Fruit fly (Drosophila melanogaster) whole organism, embryonic: ENCODE measurements around the gene CG4467.

Experiments used
- BEAF-32 ChIP-seq: fragments of 200-800 bp; sonication (Bioruptor generic); optimal IDR thresholded peaks from 3 replicates; lab custom pipeline; 2017; ENCODE audit warnings: missing biosample characterization, missing genetic modification characterization, mild to moderate bottlenecking, moderate library complexity, missing genetic modification reagents
- Bteb2 ChIP-seq: fragments of 200-800 bp; sonication (Bioruptor generic); optimal IDR thresholded peaks from 2 replicates; lab custom pipeline; 2016; ENCODE audit warnings: missing biosample characterization, missing genetic modification characterization
- CG11085 ChIP-seq: fragments of 200-800 bp; sonication (Bioruptor generic); IDR thresholded peaks from 2 replicates; pipeline ENCODE4 v1.3.6; 2022; ENCODE audit warnings: missing biosample characterization, missing genetic modification characterization
- CG12071 ChIP-seq: fragments of 200-800 bp; sonication (Bioruptor generic); optimal IDR thresholded peaks from 3 replicates; lab custom pipeline; 2018; ENCODE audit warnings: missing biosample characterization, mild to moderate bottlenecking, missing genetic modification characterization
- CG14710 ChIP-seq: fragments of 200-800 bp; sonication (Bioruptor generic); optimal IDR thresholded peaks from 3 replicates; lab custom pipeline; 2019; ENCODE audit warnings: missing biosample characterization, mild to moderate bottlenecking, missing genetic modification characterization, moderate library complexity
- CG14860 ChIP-seq: fragments of 200-800 bp; sonication (Bioruptor generic); IDR thresholded peaks from 3 replicates; pipeline ENCODE4 v1.3.6; 2022; ENCODE audit warnings: missing biosample characterization, missing genetic modification characterization; ENCODE audit not compliant: partially characterized antibody
- CG15696 ChIP-seq: fragments of 200-800 bp; sonication (Bioruptor generic); optimal IDR thresholded peaks from 2 replicates; lab custom pipeline; 2019; ENCODE audit warnings: missing biosample characterization, mild to moderate bottlenecking, missing genetic modification characterization, moderate library complexity
- CG17802 ChIP-seq: fragments of 200-800 bp; sonication (Bioruptor generic); optimal IDR thresholded peaks from 2 replicates; lab custom pipeline; 2018; ENCODE audit warnings: missing biosample characterization, mild to moderate bottlenecking, missing genetic modification characterization, moderate library complexity
- CG1832 ChIP-seq: fragments of 200-800 bp; sonication (Bioruptor generic); optimal IDR thresholded peaks from 2 replicates; lab custom pipeline; 2017; ENCODE audit warnings: missing biosample characterization, mild to moderate bottlenecking, missing genetic modification characterization, inconsistent platforms
- CG18476 ChIP-seq: fragments of 200-800 bp; sonication (Bioruptor generic); optimal IDR thresholded peaks from 2 replicates; lab custom pipeline; 2016; ENCODE audit warnings: missing biosample characterization, mild to moderate bottlenecking, missing genetic modification characterization
- CG18599 ChIP-seq: fragments of 200-800 bp; sonication (Bioruptor generic); optimal IDR thresholded peaks from 3 replicates; lab custom pipeline; 2017; ENCODE audit warnings: missing biosample characterization, missing genetic modification characterization, mild to moderate bottlenecking, moderate library complexity, missing genetic modification reagents
- CG30403 ChIP-seq: fragments of 200-800 bp; sonication (Bioruptor generic); optimal IDR thresholded peaks from 3 replicates; lab custom pipeline; 2016; ENCODE audit warnings: missing biosample characterization, missing genetic modification characterization
- CG3281 ChIP-seq: fragments of 200-800 bp; sonication (Bioruptor generic); optimal IDR thresholded peaks from 3 replicates; lab custom pipeline; 2017; ENCODE audit warnings: missing biosample characterization, mild to moderate bottlenecking, missing genetic modification characterization
- CG33557 ChIP-seq: fragments of 200-800 bp; sonication (Bioruptor generic); optimal IDR thresholded peaks from 2 replicates; lab custom pipeline; 2019; ENCODE audit warnings: missing biosample characterization, mild to moderate bottlenecking, missing genetic modification characterization, moderate library complexity
- CG34422 ChIP-seq: fragments of 200-800 bp; sonication (Bioruptor generic); IDR thresholded peaks from 3 replicates; pipeline ENCODE4 v1.3.6; 2022; ENCODE audit warnings: missing biosample characterization, missing genetic modification characterization
- CG42726 ChIP-seq: fragments of 200-800 bp; sonication (Bioruptor generic); IDR thresholded peaks from 2 replicates; pipeline ENCODE4 v1.3.6; 2022; ENCODE audit warnings: missing biosample characterization, missing genetic modification characterization; ENCODE audit not compliant: partially characterized antibody
- CG6175 ChIP-seq: fragments of 200-800 bp; sonication (Bioruptor generic); IDR thresholded peaks from 3 replicates; pipeline ENCODE4 v1.3.6; 2022; ENCODE audit warnings: missing biosample characterization, missing genetic modification characterization
- CG7987 ChIP-seq: fragments of 200-800 bp; sonication (Bioruptor generic); optimal IDR thresholded peaks from 2 replicates; lab custom pipeline; 2018; ENCODE audit warnings: missing biosample characterization, mild to moderate bottlenecking, missing genetic modification characterization, moderate library complexity
- CG8478 ChIP-seq: fragments of >200 bp; optimal IDR thresholded peaks from 2 replicates; lab custom pipeline; 2018
- CG8924 ChIP-seq: fragments of 200-800 bp; optimal IDR thresholded peaks from 3 replicates; lab custom pipeline; 2019; ENCODE audit warnings: missing biosample characterization, mild to moderate bottlenecking, missing genetic modification characterization, moderate library complexity
- CrebB ChIP-seq: fragments of 200-800 bp; sonication (Bioruptor generic); optimal IDR thresholded peaks from 3 replicates; lab custom pipeline; 2018; ENCODE audit warnings: missing biosample characterization, mild to moderate bottlenecking, missing genetic modification characterization
- Deaf1 ChIP-seq: fragments of 200-800 bp; optimal IDR thresholded peaks from 3 replicates; lab custom pipeline; 2019; ENCODE audit warnings: missing biosample characterization, mild to moderate bottlenecking, missing genetic modification characterization, moderate library complexity
- Drgx ChIP-seq: fragments of 200-800 bp; sonication (Bioruptor generic); IDR thresholded peaks from 2 replicates; pipeline ENCODE4 v1.3.6; 2022; ENCODE audit warnings: missing biosample characterization, missing genetic modification characterization
- HLH3B ChIP-seq: fragments of 200-800 bp; sonication (Bioruptor generic); IDR thresholded peaks from 2 replicates; pipeline ENCODE4 v1.3.6; 2022; ENCODE audit warnings: missing biosample characterization, missing genetic modification characterization
- Hey ChIP-seq: fragments of 200-800 bp; sonication (Bioruptor generic); optimal IDR thresholded peaks from 3 replicates; lab custom pipeline; 2018; ENCODE audit warnings: missing biosample characterization, mild to moderate bottlenecking, missing genetic modification characterization
- Nf-YB ChIP-seq: fragments of 200-800 bp; sonication (Bioruptor generic); optimal IDR thresholded peaks from 3 replicates; lab custom pipeline; 2019; ENCODE audit warnings: missing biosample characterization, mild to moderate bottlenecking, missing genetic modification characterization, moderate library complexity
- PHDP ChIP-seq: fragments of 200-800 bp; sonication (Bioruptor generic); optimal IDR thresholded peaks from 3 replicates; lab custom pipeline; 2018; ENCODE audit warnings: missing biosample characterization, mild to moderate bottlenecking, missing genetic modification characterization, moderate library complexity
- Poxn ChIP-seq: fragments of 200-800 bp; sonication (Bioruptor generic); IDR thresholded peaks from 2 replicates; pipeline ENCODE4 v1.3.6; 2022; ENCODE audit warnings: missing biosample characterization, missing genetic modification characterization
- Rfx ChIP-seq: fragments of 200-800 bp; sonication (Bioruptor generic); IDR thresholded peaks from 2 replicates; pipeline ENCODE4 v1.3.6; 2022; ENCODE audit warnings: missing biosample characterization, missing genetic modification characterization
- Vsx1 ChIP-seq: fragments of 200-800 bp; sonication (Bioruptor generic); optimal IDR thresholded peaks from 2 replicates; lab custom pipeline; 2017; ENCODE audit warnings: missing biosample characterization, mild to moderate bottlenecking, missing genetic modification characterization, missing genetic modification reagents
- crp ChIP-seq, 2 experiments: fragments of 200-800 bp; sonication (Bioruptor generic); optimal IDR thresholded peaks; 2 replicates in 1 of 2; 3 replicates in 1 of 2; lab custom pipeline; 2017; ENCODE audit warnings: missing biosample characterization in 2 of 2, missing genetic modification characterization in 2 of 2, mild to moderate bottlenecking in 1 of 2, moderate library complexity in 1 of 2
- disco-r ChIP-seq: fragments of 200-800 bp; sonication (Bioruptor generic); optimal IDR thresholded peaks from 2 replicates; lab custom pipeline; 2016; ENCODE audit warnings: missing biosample characterization, missing genetic modification characterization
- emc ChIP-seq: fragments of 200-800 bp; sonication (Bioruptor generic); optimal IDR thresholded peaks from 2 replicates; lab custom pipeline; 2016; ENCODE audit warnings: missing biosample characterization, missing genetic modification characterization
- en ChIP-seq: fragments of 200-800 bp; sonication (Bioruptor generic); optimal IDR thresholded peaks from 2 replicates; lab custom pipeline; 2016; ENCODE audit warnings: missing biosample characterization, missing genetic modification characterization
- exex ChIP-seq: fragments of 200-800 bp; sonication (Bioruptor generic); optimal IDR thresholded peaks from 4 replicates; lab custom pipeline; 2018; ENCODE audit warnings: missing biosample characterization, mild to moderate bottlenecking, missing genetic modification characterization, moderate library complexity
- fru ChIP-seq: fragments of >200 bp; optimal IDR thresholded peaks from 2 replicates; lab custom pipeline; 2017
- grau ChIP-seq: fragments of 200-800 bp; optimal IDR thresholded peaks from 3 replicates; lab custom pipeline; 2019; ENCODE audit warnings: missing biosample characterization, mild to moderate bottlenecking, missing genetic modification characterization, moderate library complexity
- insv ChIP-seq, 2 experiments: fragments of 200-800 bp; sonication (Bioruptor generic); optimal IDR thresholded peaks; 3 replicates each; lab custom pipeline; 2016 to 2018; ENCODE audit warnings: missing biosample characterization in 2 of 2, missing genetic modification characterization in 2 of 2
- lab ChIP-seq: fragments of 200-800 bp; sonication (Bioruptor generic); optimal IDR thresholded peaks from 3 replicates; lab custom pipeline; 2017; ENCODE audit warnings: missing biosample characterization, missing genetic modification characterization, mild to moderate bottlenecking, moderate library complexity, missing genetic modification reagents
- lola ChIP-seq, 3 experiments: fragments of >200 bp in 2 of 3; fragments of 200-800 bp in 1 of 3; sonication (Bioruptor generic) in 1 of 3; optimal IDR thresholded peaks; 2 replicates each; lab custom pipeline; 2017 to 2019; ENCODE audit warnings: missing biosample characterization in 3 of 3, missing genetic modification characterization in 3 of 3, mild to moderate bottlenecking in 1 of 3, moderate library complexity in 1 of 3
- mirr ChIP-seq: fragments of 200-800 bp; sonication (Bioruptor generic); optimal IDR thresholded peaks from 3 replicates; lab custom pipeline; 2018; ENCODE audit warnings: missing biosample characterization, mild to moderate bottlenecking, missing genetic modification characterization
- pho ChIP-seq: fragments of 200-800 bp; sonication (Bioruptor generic); optimal IDR thresholded peaks from 2 replicates; lab custom pipeline; 2016; ENCODE audit warnings: missing biosample characterization, missing genetic modification characterization
- pita ChIP-seq: fragments of 200-800 bp; sonication (Bioruptor generic); optimal IDR thresholded peaks from 2 replicates; lab custom pipeline; 2017; ENCODE audit warnings: missing biosample characterization, mild to moderate bottlenecking, missing genetic modification characterization
- row ChIP-seq: fragments of 200-800 bp; sonication (Bioruptor generic); IDR thresholded peaks from 3 replicates; pipeline ENCODE4 v1.3.6; 2022; ENCODE audit warnings: missing biosample characterization, missing genetic modification characterization
- sr ChIP-seq: fragments of 200-800 bp; sonication (Bioruptor generic); IDR thresholded peaks from 3 replicates; pipeline ENCODE4 v1.3.6; 2022; ENCODE audit warnings: missing biosample characterization, missing genetic modification characterization
- tup ChIP-seq: fragments of 200-800 bp; sonication (Bioruptor generic); optimal IDR thresholded peaks from 2 replicates; lab custom pipeline; 2016; ENCODE audit warnings: missing biosample characterization, mild to moderate bottlenecking, missing genetic modification characterization, moderate library complexity
- yki ChIP-seq: fragments of >200 bp; optimal IDR thresholded peaks from 3 replicates; lab custom pipeline; 2018

The CG4467 gene

dm6 chr3R:23221003-23221679, 27.6 kb downstream of the CG4467 start (continued):
- TF ChIP-seq PHDP (peak; percentile 16), CG12071 (peak; percentile 6), CG1832 (GFP tag; lab: Kevin White, UChicago) (peak; percentile 78), CG34422 (GFP tag; lab: Robert Waterston, UW) (peak; percentile 36; the same call in 1 of the 3 replicates), CG30403 (GFP tag; lab: Kevin White, UChicago) (peak; percentile 3), Hey (tag; lab: Kevin White, UChicago) (no peak), crp (GFP tag; optimal IDR thresholded peaks at IDR 0.05; lab: Kevin White, UChicago) (peak in 1 of 2 experiments; percentile 66), CG6175 (GFP tag; lab: Robert Waterston, UW) (0 out of 3 replicates have a peak, but pooled peaks have one; percentile 47), CG7987 (no peak), lola (GFP tag; optimal IDR thresholded peaks at IDR 0.05; lab: Kevin White, UChicago) (no peak), CG3281 (GFP tag; lab: Kevin White, UChicago) (peak; percentile 36), sr (GFP tag; lab: Robert Waterston, UW) (no peak), exex (peak; percentile 4), CG8478 (lab: Kevin White, UChicago) (peak; percentile 85), CG18599 (GFP tag; lab: Kevin White, UChicago) (no peak), CG15696 (tag; lab: Kevin White, UChicago) (no peak)

dm6 chr3R:23220239-23221002, 28.3 kb downstream of the CG4467 start:
- TF ChIP-seq CG33557 (GFP tag; lab: Kevin White, UChicago) (peak; percentile 1), CG42726 (GFP tag; lab: Robert Waterston, UW) (no peak), BEAF-32 (GFP tag; lab: Kevin White, UChicago) (no peak), lab (GFP tag; lab: Kevin White, UChicago) (peak; percentile 69), en (no peak), CG11085 (GFP tag; lab: Robert Waterston, UW) (no peak), yki (lab: Kevin White, UChicago) (no peak), mirr (GFP tag; lab: Kevin White, UChicago) (no peak), fru (lab: Kevin White, UChicago) (no peak), CG8924 (tag; lab: Kevin White, UChicago) (peak; percentile 10), CG18476 (GFP tag; lab: Kevin White, UChicago) (peak; percentile 8), Poxn (GFP tag; lab: Robert Waterston, UW) (no peak), insv (GFP tag; optimal IDR thresholded peaks at IDR 0.05; lab: Kevin White, UChicago) (no peak), disco-r (no peak), emc (GFP tag; lab: Kevin White, UChicago) (no peak), grau (tag; lab: Kevin White, UChicago) (no peak), CG17802 (tag; lab: Kevin White, UChicago) (no peak), tup (GFP tag; lab: Kevin White, UChicago) (no peak), pho (GFP tag; lab: Kevin White, UChicago) (no peak), Bteb2 (GFP tag; lab: Kevin White, UChicago) (no peak), CG14710 (peak; percentile 2), Nf-YB (GFP tag; lab: Kevin White, UChicago) (no peak), pita (GFP tag; lab: Kevin White, UChicago) (no peak), Vsx1 (no peak), Drgx (GFP tag; lab: Robert Waterston, UW) (0 out of 2 replicates have a peak, but pooled peaks have one; percentile 33), Rfx (peak; percentile 21; the same call in 1 of the 2 replicates), CrebB (tag; lab: Kevin White, UChicago) (no peak), HLH3B (GFP tag; lab: Robert Waterston, UW) (no peak), Deaf1 (tag; lab: Kevin White, UChicago) (no peak), row (GFP tag; lab: Robert Waterston, UW) (no peak; the same call in 2 of the 3 replicates), CG14860 (GFP tag; lab: Robert Waterston, UW) (no peak)
